Fruit fly (Drosophila melanogaster): ENCODE results near the gene Ror.

dm6 chr2L:10265129-10265528 lies 13.5 kb downstream of the Ror start, which contains the start of gene Mob3:
- no peak for TF ChIP-seq usp (GFP tag; optimal IDR thresholded peaks at IDR 0.05)
- no peak for TF ChIP-seq psq (optimal IDR thresholded peaks at IDR 0.05)
- no peak for TF ChIP-seq EcR (GFP tag; optimal IDR thresholded peaks at IDR 0.05)
- TF ChIP-seq CG8478 (optimal IDR thresholded peaks at IDR 0.05) = no peak
- TF ChIP-seq Dll (optimal IDR thresholded peaks at IDR 0.05) = no peak

Data from whole organism.